Fruit fly (Drosophila melanogaster) whole organism, embryonic: ENCODE measurements around the gene smg.

Source experiments
- Antp ChIP-seq: fragments of 200-800 bp; sonication (Bioruptor generic); optimal IDR thresholded peaks from 3 replicates; lab custom pipeline; 2016; ENCODE audit warnings: missing biosample characterization, missing genetic modification characterization
- CG11085 ChIP-seq: fragments of 200-800 bp; sonication (Bioruptor generic); IDR thresholded peaks from 2 replicates; pipeline ENCODE4 v1.3.6; 2022; ENCODE audit warnings: missing biosample characterization, missing genetic modification characterization
- CG11398 ChIP-seq: fragments of 200-800 bp; sonication (Bioruptor generic); optimal IDR thresholded peaks from 2 replicates; lab custom pipeline; 2016; ENCODE audit warnings: missing biosample characterization, missing genetic modification characterization
- CG11560 ChIP-seq: fragments of 200-800 bp; sonication (Bioruptor generic); IDR thresholded peaks from 3 replicates; pipeline ENCODE4 v1.3.6; 2022; ENCODE audit warnings: missing biosample characterization, missing genetic modification characterization
- CG13424 ChIP-seq: fragments of 200-800 bp; sonication (Bioruptor generic); optimal IDR thresholded peaks from 2 replicates; lab custom pipeline; 2019; ENCODE audit warnings: missing biosample characterization, mild to moderate bottlenecking, missing genetic modification characterization, moderate library complexity
- CG14014 ChIP-seq: fragments of 200-800 bp; sonication (Bioruptor generic); IDR thresholded peaks from 2 replicates; pipeline ENCODE4 v1.3.6; 2022; ENCODE audit warnings: missing biosample characterization, missing genetic modification characterization
- CG14710 ChIP-seq: fragments of 200-800 bp; sonication (Bioruptor generic); optimal IDR thresholded peaks from 3 replicates; lab custom pipeline; 2019; ENCODE audit warnings: missing biosample characterization, mild to moderate bottlenecking, missing genetic modification characterization, moderate library complexity
- CG14965 ChIP-seq: fragments of 200-800 bp; sonication (Bioruptor generic); optimal IDR thresholded peaks from 2 replicates; lab custom pipeline; 2016; ENCODE audit warnings: missing biosample characterization, missing genetic modification characterization, borderline replicate concordance
- CG15696 ChIP-seq: fragments of 200-800 bp; sonication (Bioruptor generic); optimal IDR thresholded peaks from 2 replicates; lab custom pipeline; 2019; ENCODE audit warnings: missing biosample characterization, mild to moderate bottlenecking, missing genetic modification characterization, moderate library complexity
- CG17829 ChIP-seq: fragments of 200-800 bp; optimal IDR thresholded peaks from 2 replicates; lab custom pipeline; 2019; ENCODE audit warnings: missing biosample characterization, mild to moderate bottlenecking, missing genetic modification characterization, moderate library complexity
- CG18262 ChIP-seq: fragments of 200-800 bp; optimal IDR thresholded peaks from 3 replicates; lab custom pipeline; 2019; ENCODE audit warnings: missing biosample characterization, mild to moderate bottlenecking, missing genetic modification characterization, moderate library complexity
- CG18599 ChIP-seq: fragments of 200-800 bp; sonication (Bioruptor generic); optimal IDR thresholded peaks from 3 replicates; lab custom pipeline; 2017; ENCODE audit warnings: missing biosample characterization, missing genetic modification characterization, mild to moderate bottlenecking, moderate library complexity, missing genetic modification reagents
- CG33557 ChIP-seq: fragments of 200-800 bp; sonication (Bioruptor generic); optimal IDR thresholded peaks from 2 replicates; lab custom pipeline; 2019; ENCODE audit warnings: missing biosample characterization, mild to moderate bottlenecking, missing genetic modification characterization, moderate library complexity
- CG3995 ChIP-seq: fragments of 200-800 bp; sonication (Bioruptor generic); optimal IDR thresholded peaks from 3 replicates; lab custom pipeline; 2016; ENCODE audit warnings: missing biosample characterization, missing genetic modification characterization
- CG4707 ChIP-seq: fragments of 200-800 bp; sonication (Bioruptor generic); optimal IDR thresholded peaks from 2 replicates; lab custom pipeline; 2018; ENCODE audit warnings: missing biosample characterization, mild to moderate bottlenecking, missing genetic modification characterization, moderate library complexity
- CG5245 ChIP-seq: fragments of 200-800 bp; sonication (Bioruptor generic); optimal IDR thresholded peaks from 3 replicates; lab custom pipeline; 2016; ENCODE audit warnings: missing biosample characterization, missing genetic modification characterization
- CG9609 ChIP-seq: fragments of 200-800 bp; sonication (Bioruptor generic); optimal IDR thresholded peaks from 3 replicates; lab custom pipeline; 2016; ENCODE audit warnings: missing biosample characterization, missing genetic modification characterization
- D ChIP-seq, 2 experiments: fragments of 200-800 bp in 1 of 2; fragments of >200 bp in 1 of 2; sonication (Bioruptor generic) in 1 of 2; optimal IDR thresholded peaks; 2 replicates in 1 of 2; 3 replicates in 1 of 2; lab custom pipeline; 2017; ENCODE audit warnings: mild to moderate bottlenecking in 1 of 2, missing biosample characterization in 1 of 2, missing genetic modification characterization in 1 of 2, missing genetic modification reagents in 1 of 2
- D19A ChIP-seq: fragments of 200-800 bp; optimal IDR thresholded peaks from 3 replicates; lab custom pipeline; 2019; ENCODE audit warnings: missing biosample characterization, mild to moderate bottlenecking, missing genetic modification characterization, moderate library complexity
- Ets65A ChIP-seq: fragments of 200-800 bp; sonication (Bioruptor generic); peaks from one replicate; lab custom pipeline; 2016; ENCODE audit warnings: missing biosample characterization, missing genetic modification characterization
- Hr3 ChIP-seq: fragments of 200-800 bp; sonication (Bioruptor generic); optimal IDR thresholded peaks from 3 replicates; lab custom pipeline; 2016; ENCODE audit warnings: missing biosample characterization, missing genetic modification characterization
- Hr39 ChIP-seq: fragments of >200 bp; optimal IDR thresholded peaks from 2 replicates; lab custom pipeline; 2017
- Hsf ChIP-seq: fragments of 200-800 bp; sonication (Bioruptor generic); optimal IDR thresholded peaks from 3 replicates; lab custom pipeline; 2016; ENCODE audit warnings: missing biosample characterization, missing genetic modification characterization
- Lhr ChIP-seq: fragments of 200-800 bp; sonication (Bioruptor generic); optimal IDR thresholded peaks from 3 replicates; lab custom pipeline; 2017; ENCODE audit warnings: mild to moderate bottlenecking, missing biosample characterization, missing genetic modification reagents, missing genetic modification characterization
- Meics ChIP-seq: fragments of 200-800 bp; sonication (Bioruptor generic); optimal IDR thresholded peaks from 2 replicates; lab custom pipeline; 2017; ENCODE audit warnings: missing biosample characterization, mild to moderate bottlenecking, missing genetic modification characterization
- Mes4 ChIP-seq: fragments of 200-800 bp; sonication (Bioruptor generic); optimal IDR thresholded peaks from 2 replicates; lab custom pipeline; 2016; ENCODE audit warnings: missing biosample characterization, missing genetic modification characterization
- NK7.1 ChIP-seq: fragments of 200-800 bp; sonication (Bioruptor generic); optimal IDR thresholded peaks from 3 replicates; lab custom pipeline; 2016; ENCODE audit warnings: missing biosample characterization, missing genetic modification characterization
- Pdp1 ChIP-seq, 2 experiments: fragments of 200-800 bp; sonication (Bioruptor generic); optimal IDR thresholded peaks; 3 replicates each; lab custom pipeline; 2016; ENCODE audit warnings: missing biosample characterization in 2 of 2, missing genetic modification characterization in 2 of 2, mild to moderate bottlenecking in 1 of 2, moderate library complexity in 1 of 2
- Sry-β ChIP-seq: fragments of 200-800 bp; sonication (Bioruptor generic); optimal IDR thresholded peaks from 2 replicates; lab custom pipeline; 2018; ENCODE audit warnings: missing biosample characterization, mild to moderate bottlenecking, missing genetic modification characterization, moderate library complexity
- Stat92E ChIP-seq, 3 experiments: fragments of >200 bp in 2 of 3; fragments of 200-800 bp in 1 of 3; sonication (Bioruptor generic) in 1 of 3; optimal IDR thresholded peaks; 2 replicates each; lab custom pipeline; 2017 to 2019; ENCODE audit warnings: missing biosample characterization in 3 of 3, missing genetic modification characterization in 3 of 3, mild to moderate bottlenecking in 1 of 3, moderate library complexity in 1 of 3
- Xbp1 ChIP-seq: fragments of 200-800 bp; sonication (Bioruptor generic); optimal IDR thresholded peaks from 3 replicates; lab custom pipeline; 2016; ENCODE audit warnings: missing biosample characterization, mild to moderate bottlenecking, missing genetic modification characterization
- ara ChIP-seq: fragments of 200-800 bp; sonication (Bioruptor generic); IDR thresholded peaks from 2 replicates; pipeline ENCODE4 v1.3.6; 2022; ENCODE audit warnings: missing biosample characterization, missing genetic modification characterization
- bcd ChIP-seq: fragments of 200-800 bp; sonication (Bioruptor generic); optimal IDR thresholded peaks from 2 replicates; lab custom pipeline; 2017; ENCODE audit warnings: missing biosample characterization, mild to moderate bottlenecking, missing genetic modification characterization
- bowl ChIP-seq: fragments of 200-800 bp; sonication (Bioruptor generic); IDR thresholded peaks from 2 replicates; pipeline ENCODE4 v1.3.6; 2022; ENCODE audit warnings: missing biosample characterization, missing genetic modification characterization
- bsh ChIP-seq, 2 experiments: fragments of 200-800 bp; sonication (Bioruptor generic); optimal IDR thresholded peaks; 2 replicates each; lab custom pipeline; 2017 to 2018; ENCODE audit warnings: mild to moderate bottlenecking in 2 of 2, missing biosample characterization in 2 of 2, missing genetic modification characterization in 2 of 2, moderate library complexity in 1 of 2
- dati ChIP-seq: fragments of 200-800 bp; sonication (Bioruptor generic); IDR thresholded peaks from 2 replicates; pipeline ENCODE4 v1.3.6; 2022; ENCODE audit warnings: missing biosample characterization, missing genetic modification characterization
- dmrt11E ChIP-seq: fragments of 200-800 bp; sonication (Bioruptor generic); optimal IDR thresholded peaks from 3 replicates; lab custom pipeline; 2018; ENCODE audit warnings: missing biosample characterization, mild to moderate bottlenecking, missing genetic modification characterization, moderate library complexity
- dysf ChIP-seq: fragments of 200-800 bp; sonication (Bioruptor generic); IDR thresholded peaks from 3 replicates; pipeline ENCODE4 v1.3.6; 2022; ENCODE audit warnings: missing biosample characterization, missing genetic modification characterization
- grau ChIP-seq: fragments of 200-800 bp; optimal IDR thresholded peaks from 3 replicates; lab custom pipeline; 2019; ENCODE audit warnings: missing biosample characterization, mild to moderate bottlenecking, missing genetic modification characterization, moderate library complexity
- jing ChIP-seq: fragments of 200-800 bp; sonication (Bioruptor generic); optimal IDR thresholded peaks from 2 replicates; lab custom pipeline; 2018; ENCODE audit warnings: missing biosample characterization, mild to moderate bottlenecking, missing genetic modification characterization
- mam ChIP-seq: fragments of 200-800 bp; sonication (Bioruptor generic); optimal IDR thresholded peaks from 3 replicates; lab custom pipeline; 2016; ENCODE audit warnings: missing biosample characterization, missing genetic modification characterization
- pan ChIP-seq, 4 experiments: fragments of >200 bp in 3 of 4; fragments of 200-800 bp in 1 of 4; sonication (Bioruptor generic) in 1 of 4; optimal IDR thresholded peaks in 3 of 4; IDR thresholded peaks in 1 of 4; 2 replicates each; pipeline versions ENCODE4 v1.3.6 to Lab custom; 2017 to 2022; ENCODE audit warnings: missing biosample characterization in 2 of 4, missing genetic modification characterization in 2 of 4, mixed read lengths in 1 of 4
- prd ChIP-seq, 3 experiments: fragments of >200 bp in 2 of 3; fragments of 200-800 bp in 1 of 3; sonication (Bioruptor generic) in 1 of 3; optimal IDR thresholded peaks in 2 of 3; IDR thresholded peaks in 1 of 3; 2 replicates in 2 of 3; 3 replicates in 1 of 3; pipeline versions ENCODE4 v1.3.6 to Lab custom; 2017 to 2022; ENCODE audit warnings: missing biosample characterization in 1 of 3, missing genetic modification characterization in 1 of 3
- ranshi ChIP-seq: fragments of 200-800 bp; sonication (Bioruptor generic); IDR thresholded peaks from 2 replicates; pipeline ENCODE4 v1.3.6; 2022; ENCODE audit warnings: missing biosample characterization, missing genetic modification characterization
- sob ChIP-seq: fragments of 200-800 bp; sonication (Bioruptor generic); IDR thresholded peaks from 2 replicates; pipeline ENCODE4 v1.3.6; 2022; ENCODE audit warnings: missing biosample characterization, missing genetic modification characterization
- trem ChIP-seq: fragments of 200-800 bp; optimal IDR thresholded peaks from 3 replicates; lab custom pipeline; 2019; ENCODE audit warnings: missing biosample characterization, mild to moderate bottlenecking, missing genetic modification characterization, moderate library complexity
- unpg ChIP-seq: fragments of 200-800 bp; sonication (Bioruptor generic); optimal IDR thresholded peaks from 3 replicates; lab custom pipeline; 2018; ENCODE audit warnings: missing biosample characterization, mild to moderate bottlenecking, missing genetic modification characterization, moderate library complexity
- vvl ChIP-seq: fragments of 200-800 bp; sonication (Bioruptor generic); IDR thresholded peaks from 2 replicates; pipeline ENCODE4 v1.3.6; 2022; ENCODE audit warnings: missing biosample characterization, missing genetic modification characterization
- zf30C ChIP-seq: fragments of 200-800 bp; sonication (Bioruptor generic); optimal IDR thresholded peaks from 3 replicates; lab custom pipeline; 2018; ENCODE audit warnings: missing biosample characterization, mild to moderate bottlenecking, missing genetic modification characterization

Gene smg

dm6 chr3L:9028057-9028456 is 30.3 kb upstream of the smg start (continued):
- peak; percentile 22; the same call in 1 of the 2 replicates for TF ChIP-seq vvl (GFP tag; lab: Robert Waterston, UW)
- peak; percentile 17 for TF ChIP-seq Mes4 (GFP tag; lab: Kevin White, UChicago)
- peak; percentile 33; the same call in 1 of the 2 replicates for TF ChIP-seq ranshi (GFP tag; lab: Robert Waterston, UW)
- TF ChIP-seq CG13424 (tag; lab: Kevin White, UChicago) = peak; percentile 59
- TF ChIP-seq mam (GFP tag; lab: Kevin White, UChicago) = no peak
- TF ChIP-seq CG14014 (GFP tag; lab: Robert Waterston, UW) = peak; percentile 44; the same call in 1 of the 2 replicates
- peak; percentile 85 for TF ChIP-seq dmrt11E (tag; lab: Kevin White, UChicago)
- peak; percentile 58 for TF ChIP-seq CG14710
- TF ChIP-seq D (optimal IDR thresholded peaks at IDR 0.05; lab: Kevin White, UChicago) = no peak
- TF ChIP-seq D (GFP tag; optimal IDR thresholded peaks at IDR 0.05; lab: Kevin White, UChicago) = peak; percentile 38
- TF ChIP-seq Stat92E (GFP tag; optimal IDR thresholded peaks at IDR 0.05; lab: Kevin White, UChicago) = no peak
- TF ChIP-seq CG4707 (GFP tag; lab: Kevin White, UChicago) = no peak
- TF ChIP-seq zf30C (GFP tag; lab: Kevin White, UChicago) = peak; percentile 69
- peak; percentile 12 for TF ChIP-seq NK7.1
- TF ChIP-seq bowl (GFP tag; lab: Robert Waterston, UW) = no peak
- TF ChIP-seq CG17829 (tag; lab: Kevin White, UChicago) = peak; percentile 55
- TF ChIP-seq CG18599 (GFP tag; lab: Kevin White, UChicago) = no peak
- TF ChIP-seq bcd = peak; percentile 35
- peak; percentile 21 for TF ChIP-seq Lhr (GFP tag; lab: Kevin White, UChicago)
- no peak for TF ChIP-seq sob (GFP tag; lab: Robert Waterston, UW)
- peak; percentile 12 for TF ChIP-seq jing (GFP tag; lab: Kevin White, UChicago)
- TF ChIP-seq CG5245 (GFP tag; lab: Kevin White, UChicago) = peak; percentile 0
- TF ChIP-seq dysf (GFP tag; lab: Robert Waterston, UW) = 0 out of 3 replicates have a peak, but pooled peaks have one; percentile 10
- peak; percentile 38 for TF ChIP-seq CG9609 (GFP tag; lab: Kevin White, UChicago)
- TF ChIP-seq CG18262 (tag; lab: Kevin White, UChicago) = peak; percentile 62
- peak; percentile 43 for TF ChIP-seq Hsf (GFP tag; lab: Kevin White, UChicago)
- no peak for TF ChIP-seq CG14965 (GFP tag; lab: Kevin White, UChicago)
- no peak for TF ChIP-seq Meics (GFP tag; lab: Kevin White, UChicago)
- TF ChIP-seq CG11560 (tag; lab: Robert Waterston, UW) = no peak
- no peak for TF ChIP-seq Hr39 (lab: Kevin White, UChicago)
- peak; percentile 57 for TF ChIP-seq unpg (GFP tag; lab: Kevin White, UChicago)
- TF ChIP-seq CG11398 = peak; percentile 8
- TF ChIP-seq ara (GFP tag; lab: Robert Waterston, UW) = no peak
- TF ChIP-seq Ets65A (GFP tag; lab: Kevin White, UChicago) = peak; percentile 92
- peak; percentile 58 for TF ChIP-seq grau (tag; lab: Kevin White, UChicago)
- TF ChIP-seq pan (optimal IDR thresholded peaks at IDR 0.05; lab: Kevin White, UChicago) = no peak
- peak in 1 of 2 experiments; percentile 47 for TF ChIP-seq pan (GFP tag; optimal IDR thresholded peaks at IDR 0.05 in 1 of 2, IDR thresholded peaks at IDR 0.05 in 1 of 2)
- peak; percentile 22 for TF ChIP-seq Antp (GFP tag; lab: Kevin White, UChicago)
- TF ChIP-seq bsh (GFP tag; optimal IDR thresholded peaks at IDR 0.05; lab: Kevin White, UChicago) = peak in 1 of 2 experiments; percentile 79
- TF ChIP-seq Sry-β (GFP tag; lab: Kevin White, UChicago) = no peak
- peak; percentile 32 for TF ChIP-seq trem (tag; lab: Kevin White, UChicago)
- peak; percentile 31 for TF ChIP-seq Xbp1 (GFP tag; lab: Kevin White, UChicago)
- peak; percentile 34 to 44 for TF ChIP-seq Pdp1 (GFP tag; optimal IDR thresholded peaks at IDR 0.05; lab: Kevin White, UChicago)
- TF ChIP-seq CG3995 (GFP tag; lab: Kevin White, UChicago) = no peak
- TF ChIP-seq prd (optimal IDR thresholded peaks at IDR 0.05; lab: Kevin White, UChicago) = no peak
- peak; percentile 61; the same call in 2 of the 3 replicates for TF ChIP-seq prd (GFP tag; IDR thresholded peaks at IDR 0.05; lab: Robert Waterston, UW)
- TF ChIP-seq dati = no peak
- peak; percentile 28 for TF ChIP-seq Hr3 (GFP tag; lab: Kevin White, UChicago)
- peak; percentile 49 for TF ChIP-seq D19A (tag; lab: Kevin White, UChicago)
- peak; percentile 59 for TF ChIP-seq CG15696 (tag; lab: Kevin White, UChicago)
- TF ChIP-seq CG33557 (GFP tag; lab: Kevin White, UChicago) = peak; percentile 55
- no peak for TF ChIP-seq CG11085 (GFP tag; lab: Robert Waterston, UW)
